Fruit fly (Drosophila melanogaster): Measurements from ENCODE around the gene CG4619.
A peak's percentile ranks its signal among the peaks of the same experiment; 100 is the strongest.

The CG4619 gene

dm6 chr2L:9946051-9946450 is 7.4 kb downstream of the CG4619 start (continued):
- TF ChIP-seq Stat92E (GFP tag; optimal IDR thresholded peaks at IDR 0.05) (peak in 1 of 3 experiments; percentile 49), unpg (GFP tag; optimal IDR thresholded peaks at IDR 0.05) (no peak), cg (GFP tag; optimal IDR thresholded peaks at IDR 0.05) (peak; percentile 19), Hr78 (GFP tag; optimal IDR thresholded peaks at IDR 0.05) (peak in 1 of 2 experiments; percentile 35), tll (GFP tag; optimal IDR thresholded peaks at IDR 0.05) (peak in 1 of 2 experiments; percentile 20), CG6854 (GFP tag; optimal IDR thresholded peaks at IDR 0.05) (no peak)

dm6 chr2L:9947265-9947664 is 8.6 kb downstream of the CG4619 start, which contains the start of gene CG5853:
Gene CG5853, minus strand, starts transcription at chr2L:9947648.
- TF ChIP-seq cg (GFP tag; optimal IDR thresholded peaks at IDR 0.05) (peak; percentile 39), CG14667 (GFP tag; IDR thresholded peaks at IDR 0.05) (no peak), kay (GFP tag; optimal IDR thresholded peaks at IDR 0.05) (no peak), schlank (tag; optimal IDR thresholded peaks at IDR 0.05) (no peak), CG17359 (tag; optimal IDR thresholded peaks at IDR 0.05) (no peak), bsh (GFP tag; optimal IDR thresholded peaks at IDR 0.05) (no peak), chinmo (GFP tag; IDR thresholded peaks at IDR 0.05; ENCODE audit: partially characterized antibody) (peak; percentile 87; the same call in 3 of the 4 replicates), zfh2 (GFP tag; optimal IDR thresholded peaks at IDR 0.05) (no peak), ase (GFP tag; IDR thresholded peaks at IDR 0.05) (no peak), h (optimal IDR thresholded peaks at IDR 0.05) (no peak), ken (GFP tag; IDR thresholded peaks at IDR 0.05) (no peak), stwl (tag; optimal IDR thresholded peaks at IDR 0.05) (no peak), sd (tag; optimal IDR thresholded peaks at IDR 0.05) (peak; percentile 11), ara (GFP tag; IDR thresholded peaks at IDR 0.05) (no peak), CG6683 (GFP tag; optimal IDR thresholded peaks at IDR 0.05) (no peak), CG12744 (GFP tag; optimal IDR thresholded peaks at IDR 0.05) (no peak), lbe (GFP tag; optimal IDR thresholded peaks at IDR 0.05) (peak; percentile 49), CG10431 (GFP tag; optimal IDR thresholded peaks at IDR 0.05) (no peak), CG9876 (GFP tag; optimal IDR thresholded peaks at IDR 0.05) (no peak), CG30403 (GFP tag; optimal IDR thresholded peaks at IDR 0.05) (no peak), MESR4 (GFP tag; optimal IDR thresholded peaks at IDR 0.05) (no peak), Deaf1 (tag; optimal IDR thresholded peaks at IDR 0.05) (peak; percentile 97), pros (GFP tag; optimal IDR thresholded peaks at IDR 0.05) (no peak), unpg (GFP tag; optimal IDR thresholded peaks at IDR 0.05) (no peak), pnt (GFP tag; optimal IDR thresholded peaks at IDR 0.05) (no peak), CG6854 (GFP tag; optimal IDR thresholded peaks at IDR 0.05) (no peak), mirr (GFP tag; optimal IDR thresholded peaks at IDR 0.05) (peak; percentile 84), exex (tag; optimal IDR thresholded peaks at IDR 0.05) (peak; percentile 51), CG1792 (GFP tag; optimal IDR thresholded peaks at IDR 0.05) (no peak), nerfin-2 (GFP tag; IDR thresholded peaks at IDR 0.05; ENCODE audit: partially characterized antibody) (no peak), CG8089 (GFP tag; optimal IDR thresholded peaks at IDR 0.05) (no peak), pan (optimal IDR thresholded peaks at IDR 0.05) (no peak), pan (GFP tag; optimal IDR thresholded peaks at IDR 0.05 in 1 of 2, IDR thresholded peaks at IDR 0.05 in 1 of 2) (no peak), CG12219 (GFP tag; optimal IDR thresholded peaks at IDR 0.05) (no peak), br (optimal IDR thresholded peaks at IDR 0.05) (no peak), nom (GFP tag; optimal IDR thresholded peaks at IDR 0.05) (peak; percentile 74), gcm2 (GFP tag; optimal IDR thresholded peaks at IDR 0.05) (no peak), tx (GFP tag; optimal IDR thresholded peaks at IDR 0.05) (no peak), sob (GFP tag; IDR thresholded peaks at IDR 0.05) (peak; percentile 51; the same call in 1 of the 2 replicates), Xbp1 (GFP tag; optimal IDR thresholded peaks at IDR 0.05) (no peak), eyg (GFP tag; optimal IDR thresholded peaks at IDR 0.05) (no peak), CG8281 (tag; optimal IDR thresholded peaks at IDR 0.05) (no peak), CG33557 (GFP tag; optimal IDR thresholded peaks at IDR 0.05) (no peak), bcd (GFP tag; optimal IDR thresholded peaks at IDR 0.05) (no peak), ind (GFP tag; optimal IDR thresholded peaks at IDR 0.05) (no peak), CG4854 (GFP tag; optimal IDR thresholded peaks at IDR 0.05) (no peak)
